Worm (Caenorhabditis elegans) whole organism, early embryonic: Measurements from ENCODE around the gene egg-2.

ENCODE experiments used
- B0310.2 ChIP-seq: sonication (generic microtip); optimal IDR thresholded peaks from 2 replicates; lab custom pipeline; 2016; ENCODE audit warnings: mild to moderate bottlenecking, missing genetic modification characterization, missing compliant biosample characterization
- F13C5.2 ChIP-seq: sonication (generic microtip); optimal IDR thresholded peaks from 2 replicates; lab custom pipeline; 2017; ENCODE audit warnings: mild to moderate bottlenecking, missing genetic modification characterization, inconsistent platforms, missing compliant biosample characterization
- aly-1 ChIP-seq: sonication (generic microtip); optimal IDR thresholded peaks from 2 replicates; lab custom pipeline; 2016; ENCODE audit warnings: missing genetic modification characterization, missing compliant biosample characterization
- ama-1 ChIP-seq: fragments of 150-350 bp; optimal IDR thresholded peaks from 2 replicates; lab custom pipeline; 2014
- ceh-13 ChIP-seq: fragments of 200-800 bp; sonication (Bioruptor generic); optimal IDR thresholded peaks from 2 replicates; lab custom pipeline; 2018; ENCODE audit warnings: mild to moderate bottlenecking, missing genetic modification characterization, missing compliant biosample characterization
- ceh-36 ChIP-seq: sonication (generic microtip); optimal IDR thresholded peaks from 2 replicates; lab custom pipeline; 2016; ENCODE audit warnings: missing genetic modification characterization, inconsistent platforms, missing compliant biosample characterization
- ets-7 ChIP-seq: sonication (generic microtip); optimal IDR thresholded peaks from 2 replicates; lab custom pipeline; 2016; ENCODE audit warnings: missing genotype, missing genetic modification characterization, missing compliant biosample characterization
- flt-1 ChIP-seq: fragments of 200-800 bp; sonication (Bioruptor generic); IDR thresholded peaks from 2 replicates; pipeline ENCODE4 v1.3.6; 2022; ENCODE audit warnings: missing genetic modification characterization, missing compliant biosample characterization
- hmbx-1 ChIP-seq: sonication (generic microtip); optimal IDR thresholded peaks from 2 replicates; lab custom pipeline; 2016; ENCODE audit warnings: mild to moderate bottlenecking, missing genetic modification characterization, missing compliant biosample characterization
- hmg-4 ChIP-seq: fragments of 200-800 bp; sonication (Bioruptor generic); optimal IDR thresholded peaks from 2 replicates; lab custom pipeline; 2018; ENCODE audit warnings: mild to moderate bottlenecking, missing genetic modification characterization, missing compliant biosample characterization
- hnd-1 ChIP-seq: sonication (generic microtip); optimal IDR thresholded peaks from 2 replicates; lab custom pipeline; 2016; ENCODE audit warnings: missing genetic modification characterization, missing compliant biosample characterization
- pes-1 ChIP-seq: fragments of 200-800 bp; sonication (Bioruptor generic); IDR thresholded peaks from 2 replicates; pipeline ENCODE4 v1.3.6; 2022; ENCODE audit warnings: missing genetic modification reagents, missing genetic modification characterization, missing compliant biosample characterization
- scrt-1 ChIP-seq: fragments of 200-800 bp; sonication (Bioruptor generic); IDR thresholded peaks from 2 replicates; pipeline ENCODE4 v1.3.6; 2022; ENCODE audit warnings: missing genetic modification characterization, missing compliant biosample characterization
- sea-1 ChIP-seq: fragments of 200-800 bp; sonication (Bioruptor generic); conservative IDR thresholded peaks from 2 replicates; pipeline ENCODE4 v1.3.6; 2022; ENCODE audit warnings: missing genetic modification characterization, missing compliant biosample characterization
- tbx-11 ChIP-seq: fragments of 200-800 bp; sonication (Bioruptor generic); IDR thresholded peaks from 2 replicates; pipeline ENCODE4 v1.3.6; 2022; ENCODE audit warnings: missing genetic modification characterization, missing compliant biosample characterization
- tbx-37 ChIP-seq: fragments of 200-800 bp; sonication (Bioruptor generic); conservative IDR thresholded peaks from 2 replicates; pipeline ENCODE4 v1.3.6; 2022; ENCODE audit warnings: missing genetic modification reagents, missing genetic modification characterization, missing compliant biosample characterization
- tra-4 ChIP-seq: sonication (generic microtip); optimal IDR thresholded peaks from 2 replicates; lab custom pipeline; 2017; ENCODE audit warnings: missing genetic modification characterization, missing compliant biosample characterization

Gene egg-2

ce11 chrIII:7030044-7030804, 30.2 kb downstream of the egg-2 start:
- TF ChIP-seq F13C5.2 (peak; percentile 14), ama-1 (lab: Kevin White, UChicago) (no peak), aly-1 (tag; lab: Kevin White, UChicago) (peak; percentile 4), pes-1 (GFP tag; lab: Robert Waterston, UW) (peak; percentile 85), scrt-1 (GFP tag; lab: Robert Waterston, UW) (peak; percentile 50; the same call in 1 of the 2 replicates), sea-1 (peak; percentile 61; the same call in 1 of the 2 replicates), tbx-11 (GFP tag; lab: Robert Waterston, UW) (peak; percentile 62), tra-4 (no peak), flt-1 (peak; percentile 71), ets-7 (tag; lab: Kevin White, UChicago) (no peak), hmbx-1 (peak; percentile 27), hmg-4 (peak; percentile 62), ceh-36 (tag; lab: Kevin White, UChicago) (peak; percentile 62), B0310.2 (tag; lab: Kevin White, UChicago) (no peak), hnd-1 (tag; lab: Kevin White, UChicago) (peak; percentile 43), ceh-13 (GFP tag; lab: Kevin White, UChicago) (peak; percentile 44), tbx-37 (0 out of 2 replicates have a peak, but pooled peaks have one; percentile 41)

- TF ChIP-seq B0310.2 (tag; lab: Kevin White, UChicago) (no peak), ceh-36 (tag; lab: Kevin White, UChicago) (no peak), tra-4 (no peak), pes-1 (GFP tag; lab: Robert Waterston, UW) (no peak), aly-1 (tag; lab: Kevin White, UChicago) (no peak), hmg-4 (no peak), F13C5.2 (no peak), ceh-13 (GFP tag; lab: Kevin White, UChicago) (no peak), hnd-1 (tag; lab: Kevin White, UChicago) (no peak), ets-7 (tag; lab: Kevin White, UChicago) (no peak), ama-1 (lab: Kevin White, UChicago) (no peak), sea-1 (no peak), scrt-1 (GFP tag; lab: Robert Waterston, UW) (no peak)
Observed at ce11 chrIII:7029105-7029504, 31.3 kb downstream of the egg-2 start, which contains the start of gene cyk-1. cyk-1 (minus strand) TSS chrIII:7029205.

- TF ChIP-seq ceh-36 (tag; lab: Kevin White, UChicago), result no peak
- TF ChIP-seq ama-1 (lab: Kevin White, UChicago), result no peak
- TF ChIP-seq ceh-13 (GFP tag; lab: Kevin White, UChicago), result no peak
- no peak for TF ChIP-seq sea-1
- TF ChIP-seq aly-1 (tag; lab: Kevin White, UChicago), result no peak
- TF ChIP-seq tbx-37, result no peak
- TF ChIP-seq hmg-4, result no peak
- no peak for TF ChIP-seq F13C5.2
- TF ChIP-seq hnd-1 (tag; lab: Kevin White, UChicago), result no peak
- no peak for TF ChIP-seq tbx-11 (GFP tag; lab: Robert Waterston, UW)
- TF ChIP-seq ets-7 (tag; lab: Kevin White, UChicago), result no peak
- no peak for TF ChIP-seq scrt-1 (GFP tag; lab: Robert Waterston, UW)
- TF ChIP-seq tra-4, result no peak
- TF ChIP-seq pes-1 (GFP tag; lab: Robert Waterston, UW), result no peak
- no peak for TF ChIP-seq B0310.2 (tag; lab: Kevin White, UChicago)
Observed at ce11 chrIII:7025839-7026238, 34.5 kb downstream of the egg-2 start.

- TF ChIP-seq tra-4, result no peak
- TF ChIP-seq hmg-4, result no peak
- TF ChIP-seq F13C5.2, result no peak
- no peak for TF ChIP-seq tbx-11 (GFP tag; lab: Robert Waterston, UW)
- no peak for TF ChIP-seq aly-1 (tag; lab: Kevin White, UChicago)
- no peak for TF ChIP-seq sea-1
- TF ChIP-seq tbx-37, result no peak
- TF ChIP-seq hmbx-1, result no peak
- TF ChIP-seq pes-1 (GFP tag; lab: Robert Waterston, UW), result no peak
- no peak for TF ChIP-seq scrt-1 (GFP tag; lab: Robert Waterston, UW)
- no peak for TF ChIP-seq ets-7 (tag; lab: Kevin White, UChicago)
- TF ChIP-seq hnd-1 (tag; lab: Kevin White, UChicago), result no peak
Observed at ce11 chrIII:7021156-7021637, 39.2 kb downstream of the egg-2 start, which contains the start of gene rfl-1. rfl-1 (plus strand) TSS chrIII:7021206.

- TF ChIP-seq aly-1 (tag; lab: Kevin White, UChicago) (no peak), sea-1 (no peak), tbx-11 (GFP tag; lab: Robert Waterston, UW) (no peak), hnd-1 (tag; lab: Kevin White, UChicago) (no peak), flt-1 (no peak), ets-7 (tag; lab: Kevin White, UChicago) (no peak), hmg-4 (no peak), pes-1 (GFP tag; lab: Robert Waterston, UW) (no peak), tra-4 (no peak), F13C5.2 (no peak), hmbx-1 (no peak), tbx-37 (no peak), ceh-36 (tag; lab: Kevin White, UChicago) (no peak), ama-1 (lab: Kevin White, UChicago) (no peak), B0310.2 (tag; lab: Kevin White, UChicago) (no peak), ceh-13 (GFP tag; lab: Kevin White, UChicago) (no peak), scrt-1 (GFP tag; lab: Robert Waterston, UW) (no peak)
Observed at ce11 chrIII:7020500-7020899, 39.9 kb downstream of the egg-2 start, which contains the start of gene col-8. col-8 (minus strand) TSS chrIII:7020600.

ce11 chrIII:7019724-7020123, 40.7 kb downstream of the egg-2 start:
- TF ChIP-seq pes-1 (GFP tag; lab: Robert Waterston, UW) (no peak), ama-1 (lab: Kevin White, UChicago) (no peak), hmbx-1 (no peak), scrt-1 (GFP tag; lab: Robert Waterston, UW) (no peak), tra-4 (no peak), F13C5.2 (no peak)

- TF ChIP-seq ceh-13 (GFP tag; lab: Kevin White, UChicago), result no peak
- TF ChIP-seq hmg-4, result no peak
- no peak for TF ChIP-seq hnd-1 (tag; lab: Kevin White, UChicago)
- no peak for TF ChIP-seq scrt-1 (GFP tag; lab: Robert Waterston, UW)
- TF ChIP-seq B0310.2 (tag; lab: Kevin White, UChicago), result no peak
- no peak for TF ChIP-seq flt-1
- no peak for TF ChIP-seq tbx-11 (GFP tag; lab: Robert Waterston, UW)
- no peak for TF ChIP-seq F13C5.2
- no peak for TF ChIP-seq ama-1 (lab: Kevin White, UChicago)
- no peak for TF ChIP-seq ceh-36 (tag; lab: Kevin White, UChicago)
- no peak for TF ChIP-seq tbx-37
- TF ChIP-seq sea-1, result no peak
- no peak for TF ChIP-seq aly-1 (tag; lab: Kevin White, UChicago)
- TF ChIP-seq pes-1 (GFP tag; lab: Robert Waterston, UW), result no peak
- no peak for TF ChIP-seq hmbx-1
- TF ChIP-seq tra-4, result no peak
- TF ChIP-seq ets-7 (tag; lab: Kevin White, UChicago), result no peak
Observed at ce11 chrIII:7013764-7014163, 46.6 kb downstream of the egg-2 start.
